Fruit fly (Drosophila melanogaster) whole organism, prepupa: Measurements from ENCODE around the gene Fad2.
A peak's percentile ranks its signal among the peaks of the same experiment; 100 is the strongest.

Experiments
- Blimp-1 ChIP-seq: fragments of 200-800 bp; sonication (Bioruptor generic); optimal IDR thresholded peaks from 3 replicates; lab custom pipeline; 2017; ENCODE audit warnings: missing biosample characterization, missing genetic modification characterization, mild to moderate bottlenecking, moderate library complexity, missing genetic modification reagents
- CG10631 ChIP-seq: fragments of 200-800 bp; sonication (Bioruptor generic); optimal IDR thresholded peaks from 2 replicates; lab custom pipeline; 2016; ENCODE audit warnings: missing biosample characterization, missing genetic modification characterization
- CG10669 ChIP-seq: fragments of 200-800 bp; sonication (Bioruptor generic); optimal IDR thresholded peaks from 3 replicates; lab custom pipeline; 2018; ENCODE audit warnings: missing biosample characterization, mild to moderate bottlenecking, missing genetic modification characterization, moderate library complexity
- CG1621 ChIP-seq: fragments of 200-800 bp; sonication (Bioruptor generic); optimal IDR thresholded peaks from 3 replicates; lab custom pipeline; 2018; ENCODE audit warnings: missing biosample characterization, mild to moderate bottlenecking, missing genetic modification characterization
- CG16779 ChIP-seq: fragments of 200-800 bp; sonication (Bioruptor generic); optimal IDR thresholded peaks from 3 replicates; lab custom pipeline; 2017; ENCODE audit warnings: missing biosample characterization, mild to moderate bottlenecking, missing genetic modification characterization
- CG34406 ChIP-seq: fragments of 200-800 bp; sonication (Bioruptor generic); optimal IDR thresholded peaks from 3 replicates; lab custom pipeline; 2016; ENCODE audit warnings: missing biosample characterization, missing genetic modification characterization
- CG6163 ChIP-seq: fragments of 200-800 bp; sonication (Bioruptor generic); IDR thresholded peaks from 3 replicates; pipeline ENCODE4 v1.3.6; 2022; ENCODE audit warnings: missing biosample characterization, missing genetic modification characterization
- CG6276 ChIP-seq: fragments of 200-800 bp; sonication (Bioruptor generic); optimal IDR thresholded peaks from 2 replicates; lab custom pipeline; 2017; ENCODE audit warnings: missing biosample characterization, mild to moderate bottlenecking, missing genetic modification characterization
- CG6808 ChIP-seq: fragments of 200-800 bp; sonication (Bioruptor generic); optimal IDR thresholded peaks from 3 replicates; lab custom pipeline; 2017; ENCODE audit warnings: missing biosample characterization, missing genetic modification characterization, mild to moderate bottlenecking, moderate library complexity, missing genetic modification reagents
- CG6854 ChIP-seq: fragments of 200-800 bp; sonication (Bioruptor generic); optimal IDR thresholded peaks from 2 replicates; lab custom pipeline; 2017; ENCODE audit warnings: missing biosample characterization, mild to moderate bottlenecking, missing genetic modification characterization
- CG7368 ChIP-seq: fragments of 200-800 bp; sonication (Bioruptor generic); optimal IDR thresholded peaks from 3 replicates; lab custom pipeline; 2016; ENCODE audit warnings: missing biosample characterization, missing genetic modification characterization
- CG8632 ChIP-seq: fragments of 200-800 bp; sonication (Bioruptor generic); optimal IDR thresholded peaks from 3 replicates; lab custom pipeline; 2016; ENCODE audit warnings: missing biosample characterization, missing genetic modification characterization
- CG9139 ChIP-seq: fragments of 200-800 bp; sonication (Bioruptor generic); optimal IDR thresholded peaks from 3 replicates; lab custom pipeline; 2017; ENCODE audit warnings: missing biosample characterization, mild to moderate bottlenecking, missing genetic modification characterization
- Eip75B ChIP-seq: fragments of 200-800 bp; sonication (Bioruptor generic); optimal IDR thresholded peaks from 3 replicates; lab custom pipeline; 2016; ENCODE audit warnings: missing biosample characterization, missing genetic modification characterization
- Eip78C ChIP-seq: fragments of 200-800 bp; sonication (Bioruptor generic); peaks from one replicate; lab custom pipeline; 2016; ENCODE audit warnings: missing biosample characterization, missing genetic modification characterization
- Eip93F ChIP-seq: fragments of 200-800 bp; sonication (Bioruptor generic); optimal IDR thresholded peaks from 2 replicates; lab custom pipeline; 2016; ENCODE audit warnings: missing biosample characterization, mild to moderate bottlenecking, missing genetic modification characterization
- Hr38 ChIP-seq: sonication (Bioruptor generic); optimal IDR thresholded peaks from 2 replicates; lab custom pipeline; 2016; ENCODE audit warnings: missing biosample characterization, missing genetic modification characterization
- Hr4 ChIP-seq: fragments of 200-800 bp; sonication (Bioruptor generic); optimal IDR thresholded peaks from 3 replicates; lab custom pipeline; 2016; ENCODE audit warnings: missing biosample characterization, missing genetic modification characterization
- Met ChIP-seq: fragments of 200-800 bp; sonication (Bioruptor generic); optimal IDR thresholded peaks from 3 replicates; lab custom pipeline; 2016; ENCODE audit warnings: missing biosample characterization, missing genetic modification characterization
- OdsH ChIP-seq: fragments of 200-800 bp; sonication (Bioruptor generic); optimal IDR thresholded peaks from 3 replicates; lab custom pipeline; 2016; ENCODE audit warnings: missing biosample characterization, missing genetic modification characterization
- Sox14 ChIP-seq: fragments of 200-800 bp; sonication (Bioruptor generic); optimal IDR thresholded peaks from 3 replicates; lab custom pipeline; 2016; ENCODE audit warnings: missing biosample characterization, missing genetic modification characterization
- dac ChIP-seq: fragments of 200-800 bp; sonication (Bioruptor generic); optimal IDR thresholded peaks from 2 replicates; lab custom pipeline; 2017; ENCODE audit warnings: missing biosample characterization, mild to moderate bottlenecking, missing genetic modification characterization
- esn ChIP-seq: fragments of 200-800 bp; sonication (Bioruptor generic); optimal IDR thresholded peaks from 2 replicates; lab custom pipeline; 2016; ENCODE audit warnings: missing biosample characterization, mild to moderate bottlenecking, missing genetic modification characterization, moderate library complexity
- fd59A ChIP-seq: fragments of 200-800 bp; sonication (Bioruptor generic); optimal IDR thresholded peaks from 2 replicates; lab custom pipeline; 2017; ENCODE audit warnings: missing biosample characterization, mild to moderate bottlenecking, missing genetic modification characterization, missing genetic modification reagents
- fd85E ChIP-seq: fragments of 200-800 bp; sonication (Bioruptor generic); optimal IDR thresholded peaks from 3 replicates; lab custom pipeline; 2016; ENCODE audit warnings: missing biosample characterization, missing genetic modification characterization
- fkh ChIP-seq: fragments of 200-800 bp; sonication (Bioruptor generic); optimal IDR thresholded peaks from 3 replicates; lab custom pipeline; 2017; ENCODE audit warnings: missing biosample characterization, mild to moderate bottlenecking, missing genetic modification characterization, moderate library complexity
- salr ChIP-seq, 2 experiments: fragments of 200-800 bp; sonication (Bioruptor generic); optimal IDR thresholded peaks; 3 replicates each; lab custom pipeline; 2016 to 2018; ENCODE audit warnings: missing biosample characterization in 2 of 2, missing genetic modification characterization in 2 of 2, mild to moderate bottlenecking in 1 of 2
- ss ChIP-seq, 2 experiments: fragments of 200-800 bp; sonication (Bioruptor generic); optimal IDR thresholded peaks; 2 replicates in 1 of 2; 3 replicates in 1 of 2; lab custom pipeline; 2017 to 2018; ENCODE audit warnings: mild to moderate bottlenecking in 2 of 2, missing biosample characterization in 2 of 2, missing genetic modification characterization in 2 of 2, moderate library complexity in 1 of 2
- svp ChIP-seq: fragments of 200-800 bp; sonication (Bioruptor generic); peaks from one replicate; lab custom pipeline; 2016; ENCODE audit warnings: missing biosample characterization, missing genetic modification characterization
- topi ChIP-seq: fragments of 200-800 bp; sonication (Bioruptor generic); optimal IDR thresholded peaks from 3 replicates; lab custom pipeline; 2016; ENCODE audit warnings: missing biosample characterization, missing genetic modification characterization
- vri ChIP-seq: fragments of 200-800 bp; sonication (Bioruptor generic); optimal IDR thresholded peaks from 3 replicates; lab custom pipeline; 2016; ENCODE audit warnings: missing biosample characterization, mild to moderate bottlenecking, missing genetic modification characterization

Fad2 gene

dm6 chr3L:11002923-11003322 lies 20.4 kb upstream of the Fad2 start:
- TF ChIP-seq CG16779 (tag; lab: Kevin White, UChicago) (no peak), fkh (GFP tag; lab: Kevin White, UChicago) (peak; percentile 53)
- TF ChIP-seq, all 60 proteins: peak for 1

- TF ChIP-seq fkh (GFP tag; lab: Kevin White, UChicago) (peak; percentile 83), CG6276 (no peak), CG10631 (GFP tag; lab: Kevin White, UChicago) (no peak), CG6854 (GFP tag; lab: Kevin White, UChicago) (peak; percentile 11), svp (peak; percentile 31)
These were observed 19.4 kb upstream of the Fad2 start for dm6 chr3L:11003980-11004379.

- TF ChIP-seq dac (GFP tag; lab: Kevin White, UChicago) (no peak), fd59A (GFP tag; lab: Kevin White, UChicago) (no peak), vri (GFP tag; lab: Kevin White, UChicago) (peak; percentile 68), svp (peak; percentile 82)
- TF ChIP-seq, all 60 proteins: peak for 2
These were observed 18.4 kb upstream of the Fad2 start for dm6 chr3L:11004739-11005476.

DNA sequence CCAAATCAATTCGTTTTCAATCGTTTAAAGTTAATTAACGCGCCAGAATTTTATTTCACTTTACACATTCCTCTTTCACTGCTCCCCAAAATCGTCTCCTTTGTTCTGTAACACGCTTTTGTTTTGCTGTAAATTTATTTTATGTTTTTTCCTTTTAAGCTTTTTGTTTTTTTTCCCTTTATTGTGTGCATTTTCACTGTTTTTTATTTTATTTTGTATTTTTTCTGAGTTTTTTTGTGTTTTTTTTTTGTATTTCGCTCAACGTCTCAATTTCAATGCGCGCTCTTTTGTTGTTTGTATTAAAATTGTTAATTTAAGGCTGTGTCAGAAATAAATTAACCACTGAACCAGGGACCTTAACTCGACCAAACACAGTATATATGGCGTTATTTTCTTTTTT lies 16.9 kb upstream of the Fad2 start:
- peak; percentile 14 to 32 for TF ChIP-seq ss (GFP tag; optimal IDR thresholded peaks at IDR 0.05; lab: Kevin White, UChicago)
- TF ChIP-seq Sox14 (GFP tag; lab: Kevin White, UChicago) = peak; percentile 32
- TF ChIP-seq topi (GFP tag; lab: Kevin White, UChicago) = no peak
- TF ChIP-seq CG6808 (GFP tag; lab: Kevin White, UChicago) = peak; percentile 13
- no peak for TF ChIP-seq OdsH (GFP tag; lab: Kevin White, UChicago)
- TF ChIP-seq Hr38 (GFP tag; lab: Kevin White, UChicago) = no peak
- TF ChIP-seq Met = peak; percentile 19
- TF ChIP-seq CG9139 (GFP tag; lab: Kevin White, UChicago) = peak; percentile 3
- peak; percentile 69 for TF ChIP-seq Eip78C
- peak; percentile 39 for TF ChIP-seq CG34406
- TF ChIP-seq CG8632 (GFP tag; lab: Kevin White, UChicago) = peak; percentile 33
- TF ChIP-seq Hr4 (GFP tag; lab: Kevin White, UChicago) = no peak
- peak; percentile 19 for TF ChIP-seq esn (GFP tag; lab: Kevin White, UChicago)
- no peak for TF ChIP-seq fd85E (GFP tag; lab: Kevin White, UChicago)
- TF ChIP-seq CG7368 = no peak
- TF ChIP-seq svp = peak; percentile 60

- TF ChIP-seq Eip75B (GFP tag; lab: Kevin White, UChicago) = no peak
- TF ChIP-seq CG6163 (GFP tag; lab: Robert Waterston, UW) = no peak
- TF ChIP-seq svp = peak; percentile 97
- TF ChIP-seq Eip93F (GFP tag; lab: Kevin White, UChicago) = no peak
- TF ChIP-seq CG1621 (tag; lab: Kevin White, UChicago) = no peak
- no peak for TF ChIP-seq Blimp-1 (GFP tag; lab: Kevin White, UChicago)
- no peak for TF ChIP-seq CG10669 (GFP tag; lab: Kevin White, UChicago)
- TF ChIP-seq salr (GFP tag; optimal IDR thresholded peaks at IDR 0.05; lab: Kevin White, UChicago) = no peak
These were observed 15.5 kb upstream of the Fad2 start for dm6 chr3L:11007786-11008185.
